Worm (Caenorhabditis elegans): ENCODE data around the gene sbds-1.

The sbds-1 gene

ce11 chrIII:627838-628237, 10.4 kb downstream of the sbds-1 start, which contains the start of gene T19C3.5:
TSS of gene T19C3.5 (minus strand) at chrIII:627938.
- TF ChIP-seq ces-1 (GFP tag; optimal IDR thresholded peaks at IDR 0.05), result no peak
- TF ChIP-seq hlh-1 (tag; optimal IDR thresholded peaks at IDR 0.05), result no peak
- no peak for TF ChIP-seq ceh-83 (GFP tag; optimal IDR thresholded peaks at IDR 0.05)
- TF ChIP-seq unc-120 (tag; optimal IDR thresholded peaks at IDR 0.05; ENCODE audit: poor library complexity, severe bottlenecking), result no peak
- no peak for TF ChIP-seq unc-62 (GFP tag; optimal IDR thresholded peaks at IDR 0.05)
- TF ChIP-seq nhr-237 (tag; optimal IDR thresholded peaks at IDR 0.05), result no peak
- no peak for TF ChIP-seq ceh-43 (GFP tag; optimal IDR thresholded peaks at IDR 0.05)
- TF ChIP-seq nhr-12 (tag; optimal IDR thresholded peaks at IDR 0.05), result no peak
- no peak for TF ChIP-seq lin-13 (tag; optimal IDR thresholded peaks at IDR 0.05)
- TF ChIP-seq ceh-39 (tag; optimal IDR thresholded peaks at IDR 0.05), result no peak
- no peak for TF ChIP-seq ztf-11 (tag; optimal IDR thresholded peaks at IDR 0.05)
- TF ChIP-seq flh-1 (GFP tag; optimal IDR thresholded peaks at IDR 0.05), result no peak
- TF ChIP-seq sem-2 (GFP tag; optimal IDR thresholded peaks at IDR 0.05), result no peak
- TF ChIP-seq drap-1 (GFP tag; optimal IDR thresholded peaks at IDR 0.05), result no peak
- no peak for TF ChIP-seq mab-5 (tag; optimal IDR thresholded peaks at IDR 0.05)
- no peak for TF ChIP-seq mep-1 (tag; optimal IDR thresholded peaks at IDR 0.05)
- TF ChIP-seq elt-3 (tag; optimal IDR thresholded peaks at IDR 0.05), result no peak
- no peak for TF ChIP-seq mls-2 (tag; optimal IDR thresholded peaks at IDR 0.05)
- TF ChIP-seq nhr-76 (tag; optimal IDR thresholded peaks at IDR 0.05), result no peak
- no peak for TF ChIP-seq ham-2 (GFP tag; optimal IDR thresholded peaks at IDR 0.05)

- TF ChIP-seq ces-1 (GFP tag; optimal IDR thresholded peaks at IDR 0.05) (no peak), unc-120 (tag; optimal IDR thresholded peaks at IDR 0.05; ENCODE audit: poor library complexity, severe bottlenecking) (no peak), blmp-1 (tag; optimal IDR thresholded peaks at IDR 0.05) (no peak), bed-3 (GFP tag; optimal IDR thresholded peaks at IDR 0.05) (no peak), cnd-1 (tag; optimal IDR thresholded peaks at IDR 0.05) (no peak)
These were observed 12.1 kb downstream of the sbds-1 start for ce11 chrIII:626091-626490.

- TF ChIP-seq ces-1 (GFP tag; optimal IDR thresholded peaks at IDR 0.05) (peak; percentile 91), ceh-43 (GFP tag; optimal IDR thresholded peaks at IDR 0.05) (no peak), ceh-39 (tag; optimal IDR thresholded peaks at IDR 0.05) (peak; percentile 51), cnd-1 (tag; optimal IDR thresholded peaks at IDR 0.05) (peak; percentile 63), nhr-28 (tag; optimal IDR thresholded peaks at IDR 0.05) (no peak), zip-8 (tag; optimal IDR thresholded peaks at IDR 0.05) (no peak), flh-1 (GFP tag; optimal IDR thresholded peaks at IDR 0.05) (no peak), mab-5 (tag; optimal IDR thresholded peaks at IDR 0.05) (peak; percentile 80), nhr-2 (tag; optimal IDR thresholded peaks at IDR 0.05) (peak; percentile 41), ceh-83 (GFP tag; optimal IDR thresholded peaks at IDR 0.05) (no peak), pha-4 (tag; optimal IDR thresholded peaks at IDR 0.05) (peak; percentile 95), bed-3 (GFP tag; optimal IDR thresholded peaks at IDR 0.05) (no peak), lsy-2 (tag; optimal IDR thresholded peaks at IDR 0.05) (peak; percentile 40), nhr-76 (tag; optimal IDR thresholded peaks at IDR 0.05) (no peak), sptf-1 (tag; optimal IDR thresholded peaks at IDR 0.05) (peak; percentile 59), blmp-1 (tag; optimal IDR thresholded peaks at IDR 0.05) (no peak), elt-1 (tag; optimal IDR thresholded peaks at IDR 0.05; ENCODE audit: borderline replicate concordance, insufficient read depth) (no peak), ham-2 (GFP tag; optimal IDR thresholded peaks at IDR 0.05) (peak; percentile 24), tbx-8 (GFP tag; optimal IDR thresholded peaks at IDR 0.05) (peak; percentile 9), lin-13 (tag; optimal IDR thresholded peaks at IDR 0.05) (peak; percentile 16), M03D4.4 (tag; optimal IDR thresholded peaks at IDR 0.05) (peak; percentile 40), nhr-12 (tag; optimal IDR thresholded peaks at IDR 0.05) (no peak), unc-120 (tag; optimal IDR thresholded peaks at IDR 0.05; ENCODE audit: poor library complexity, severe bottlenecking) (peak; percentile 99), ztf-11 (tag; optimal IDR thresholded peaks at IDR 0.05) (peak; percentile 35), drap-1 (GFP tag; optimal IDR thresholded peaks at IDR 0.05) (peak; percentile 53), lin-32 (GFP tag; optimal IDR thresholded peaks at IDR 0.05) (peak; percentile 15), snpc-4 (tag; optimal IDR thresholded peaks at IDR 0.05) (no peak), unc-39 (tag; optimal IDR thresholded peaks at IDR 0.05) (no peak), nhr-237 (tag; optimal IDR thresholded peaks at IDR 0.05) (peak; percentile 84), unc-62 (GFP tag; optimal IDR thresholded peaks at IDR 0.05) (peak; percentile 88), elt-3 (tag; optimal IDR thresholded peaks at IDR 0.05) (peak; percentile 72), mls-2 (tag; optimal IDR thresholded peaks at IDR 0.05) (peak; percentile 17), mep-1 (tag; optimal IDR thresholded peaks at IDR 0.05) (peak; percentile 79), hlh-1 (tag; optimal IDR thresholded peaks at IDR 0.05) (peak; percentile 63), sem-2 (GFP tag; optimal IDR thresholded peaks at IDR 0.05) (no peak)
These were observed 14.5 kb downstream of the sbds-1 start for ce11 chrIII:623754-624153.
